Worm (Caenorhabditis elegans) whole organism, L1 larva: ENCODE measurements around the gene srbc-11.

Source experiments
- C16A3.4 ChIP-seq: fragments of 150-350 bp; optimal IDR thresholded peaks from 2 replicates; lab custom pipeline; 2014; ENCODE audit warnings: missing biosample characterization, missing genetic modification characterization
- aha-1 ChIP-seq: fragments of 150-350 bp; optimal IDR thresholded peaks from 2 replicates; lab custom pipeline; 2014; ENCODE audit warnings: missing biosample characterization, missing genetic modification characterization
- alr-1 ChIP-seq: fragments of 200-800 bp; sonication (Bioruptor generic); optimal IDR thresholded peaks from 2 replicates; lab custom pipeline; 2018; ENCODE audit warnings: borderline replicate concordance, mild to moderate bottlenecking, missing genetic modification characterization, missing compliant biosample characterization
- blmp-1 ChIP-seq: fragments of 150-350 bp; optimal IDR thresholded peaks from 2 replicates; lab custom pipeline; 2014; ENCODE audit warnings: missing biosample characterization, missing genetic modification characterization
- ceh-63 ChIP-seq: fragments of 200-800 bp; sonication (Bioruptor generic); optimal IDR thresholded peaks from 2 replicates; lab custom pipeline; 2018; ENCODE audit warnings: mild to moderate bottlenecking, missing genetic modification characterization, missing compliant biosample characterization
- ceh-8 ChIP-seq: fragments of 200-800 bp; sonication (Bioruptor generic); optimal IDR thresholded peaks from 2 replicates; lab custom pipeline; 2018; ENCODE audit warnings: mild to moderate bottlenecking, missing genetic modification characterization, moderate library complexity, missing compliant biosample characterization
- ceh-88 ChIP-seq: fragments of 200-800 bp; sonication (Bioruptor generic); IDR thresholded peaks from 2 replicates; pipeline ENCODE4 v1.3.6; 2022; ENCODE audit warnings: missing genetic modification characterization, missing compliant biosample characterization
- ceh-90 ChIP-seq: sonication (generic microtip); optimal IDR thresholded peaks from 2 replicates; lab custom pipeline; 2016; ENCODE audit warnings: missing genetic modification characterization, missing compliant biosample characterization
- dpl-1 ChIP-seq, 3 experiments: fragments of 150-350 bp in 2 of 3; sonication (generic microtip) in 1 of 3; optimal IDR thresholded peaks; 2 replicates each; lab custom pipeline; 2014 to 2017; ENCODE audit warnings: missing biosample characterization in 3 of 3, missing genetic modification characterization in 3 of 3, missing genetic modification reagents in 3 of 3
- dsc-1 ChIP-seq: sonication (generic microtip); optimal IDR thresholded peaks from 2 replicates; lab custom pipeline; 2016; ENCODE audit warnings: mild to moderate bottlenecking, missing genetic modification characterization, missing compliant biosample characterization
- efl-1 ChIP-seq, 4 experiments: fragments of 150-350 bp; optimal IDR thresholded peaks in 3 of 4; peaks in 1 of 4; 1 replicate in 1 of 4; 2 replicates in 3 of 4; lab custom pipeline; 2014; ENCODE audit warnings: missing biosample characterization in 2 of 4, missing genetic modification characterization in 2 of 4, missing genetic modification reagents in 2 of 4
- egl-13 ChIP-seq: sonication (generic microtip); optimal IDR thresholded peaks from 2 replicates; lab custom pipeline; 2016; ENCODE audit warnings: missing genotype, missing genetic modification reagents, missing genetic modification characterization, missing compliant biosample characterization
- elt-2 ChIP-seq: sonication (generic microtip); optimal IDR thresholded peaks from 2 replicates; lab custom pipeline; 2016; ENCODE audit warnings: missing genetic modification characterization, mild to moderate bottlenecking, inconsistent platforms, missing compliant biosample characterization, missing genetic modification reagents
- ets-5 ChIP-seq: fragments of 200-800 bp; sonication (Bioruptor generic); IDR thresholded peaks from 2 replicates; pipeline ENCODE4 v1.3.6; 2022; ENCODE audit warnings: missing genetic modification characterization, missing compliant biosample characterization
- fkh-10 ChIP-seq: sonication (generic microtip); optimal IDR thresholded peaks from 2 replicates; lab custom pipeline; 2017; ENCODE audit warnings: missing biosample characterization, missing genetic modification reagents, missing genetic modification characterization
- fkh-4 ChIP-seq: sonication (generic microtip); optimal IDR thresholded peaks from 2 replicates; lab custom pipeline; 2016; ENCODE audit warnings: missing compliant biosample characterization, missing genetic modification characterization, borderline replicate concordance
- fkh-8 ChIP-seq: sonication (generic microtip); optimal IDR thresholded peaks from 2 replicates; lab custom pipeline; 2016; ENCODE audit warnings: mild to moderate bottlenecking, missing genetic modification characterization, missing compliant biosample characterization
- hlh-17 ChIP-seq: fragments of 200-800 bp; sonication (Bioruptor generic); optimal IDR thresholded peaks from 2 replicates; lab custom pipeline; 2018; ENCODE audit warnings: missing genetic modification characterization, mild to moderate bottlenecking, missing compliant biosample characterization, moderate library complexity, borderline replicate concordance
- hlh-4 ChIP-seq: sonication (generic microtip); optimal IDR thresholded peaks from 2 replicates; lab custom pipeline; 2016; ENCODE audit warnings: mild to moderate bottlenecking, missing genetic modification characterization, missing compliant biosample characterization
- hpl-2 ChIP-seq: fragments of 150-350 bp; optimal IDR thresholded peaks from 2 replicates; lab custom pipeline; 2014; ENCODE audit warnings: missing biosample characterization, missing genetic modification reagents, missing genetic modification characterization
- irx-1 ChIP-seq: sonication (generic microtip); optimal IDR thresholded peaks from 2 replicates; lab custom pipeline; 2016; ENCODE audit warnings: missing genetic modification characterization, missing compliant biosample characterization
- isw-1 ChIP-seq: fragments of 200-800 bp; sonication (Bioruptor generic); IDR thresholded peaks from 2 replicates; pipeline ENCODE4 v1.3.6; 2022; ENCODE audit warnings: missing genetic modification characterization, missing compliant biosample characterization
- lin-14 ChIP-seq: fragments of 200-800 bp; sonication (Bioruptor generic); optimal IDR thresholded peaks from 2 replicates; lab custom pipeline; 2018; ENCODE audit warnings: mild to moderate bottlenecking, missing genetic modification characterization, moderate library complexity, missing compliant biosample characterization
- lin-15B ChIP-seq: fragments of 150-350 bp; sonication (generic microtip); optimal IDR thresholded peaks from 3 replicates; lab custom pipeline; 2014; ENCODE audit warnings: missing biosample characterization, missing genetic modification characterization
- lin-35 ChIP-seq, 2 experiments: fragments of 150-350 bp; optimal IDR thresholded peaks; 2 replicates each; lab custom pipeline; 2014; ENCODE audit warnings: missing biosample characterization in 2 of 2, missing genetic modification characterization in 2 of 2, missing genetic modification reagents in 2 of 2
- lin-39 ChIP-seq: fragments of 150-350 bp; optimal IDR thresholded peaks from 2 replicates; lab custom pipeline; 2014; ENCODE audit warnings: missing biosample characterization, missing genetic modification reagents, missing genetic modification characterization
- mdl-1 ChIP-seq, 2 experiments: fragments of 150-350 bp; optimal IDR thresholded peaks; 2 replicates each; lab custom pipeline; 2014 to 2017; ENCODE audit warnings: missing biosample characterization in 2 of 2, missing genetic modification characterization in 2 of 2, inconsistent platforms in 1 of 2
- mef-2 ChIP-seq: fragments of 150-350 bp; optimal IDR thresholded peaks from 2 replicates; lab custom pipeline; 2014; ENCODE audit warnings: missing biosample characterization, missing genetic modification characterization
- mep-1 ChIP-seq: fragments of 150-350 bp; optimal IDR thresholded peaks from 2 replicates; lab custom pipeline; 2014; ENCODE audit warnings: missing biosample characterization, missing genetic modification characterization
- nhr-84 ChIP-seq: sonication (generic microtip); optimal IDR thresholded peaks from 2 replicates; lab custom pipeline; 2017; ENCODE audit warnings: missing biosample characterization, missing genetic modification characterization
- nhr-85 ChIP-seq: sonication (generic microtip); peaks from one replicate; lab custom pipeline; 2016; ENCODE audit warnings: missing genetic modification characterization, inconsistent platforms, missing compliant biosample characterization
- nhr-90 ChIP-seq: sonication (generic microtip); optimal IDR thresholded peaks from 2 replicates; lab custom pipeline; 2016; ENCODE audit warnings: mild to moderate bottlenecking, missing genetic modification characterization, missing compliant biosample characterization; ENCODE audit not compliant: poor library complexity
- pag-3 ChIP-seq: sonication (generic microtip); optimal IDR thresholded peaks from 2 replicates; lab custom pipeline; 2017; ENCODE audit warnings: missing genetic modification characterization, mild to moderate bottlenecking, missing compliant biosample characterization, antibody characterized with exemption, borderline replicate concordance; ENCODE audit not compliant: insufficient read depth
- pax-3 ChIP-seq: fragments of 200-800 bp; sonication (Bioruptor generic); optimal IDR thresholded peaks from 2 replicates; lab custom pipeline; 2018; ENCODE audit warnings: mild to moderate bottlenecking, missing genetic modification characterization, moderate library complexity, missing compliant biosample characterization
- skn-1 ChIP-seq: fragments of 150-350 bp; optimal IDR thresholded peaks from 2 replicates; lab custom pipeline; 2014; ENCODE audit warnings: missing biosample characterization, missing genetic modification characterization
- snpc-4 ChIP-seq: fragments of 150-350 bp; optimal IDR thresholded peaks from 2 replicates; lab custom pipeline; 2014; ENCODE audit warnings: missing biosample characterization, missing genetic modification characterization
- snu-23 ChIP-seq: sonication (generic microtip); optimal IDR thresholded peaks from 2 replicates; lab custom pipeline; 2016; ENCODE audit warnings: missing genetic modification characterization, missing compliant biosample characterization
- sup-37 ChIP-seq: fragments of 200-800 bp; sonication (Bioruptor generic); optimal IDR thresholded peaks from 2 replicates; lab custom pipeline; 2018; ENCODE audit warnings: mild to moderate bottlenecking, missing genetic modification characterization, missing compliant biosample characterization
- swsn-7 ChIP-seq: sonication (generic microtip); optimal IDR thresholded peaks from 2 replicates; lab custom pipeline; 2016; ENCODE audit warnings: missing genetic modification characterization, missing compliant biosample characterization
- tlp-1 ChIP-seq: fragments of 150-350 bp; optimal IDR thresholded peaks from 2 replicates; lab custom pipeline; 2014; ENCODE audit warnings: missing biosample characterization, missing genetic modification characterization
- unc-30 ChIP-seq: sonication (generic microtip); optimal IDR thresholded peaks from 2 replicates; lab custom pipeline; 2017; ENCODE audit warnings: missing biosample characterization, missing genetic modification characterization
- unc-86 ChIP-seq: sonication (generic microtip); optimal IDR thresholded peaks from 2 replicates; lab custom pipeline; 2016; ENCODE audit warnings: missing genetic modification characterization, missing compliant biosample characterization
- xbp-1 ChIP-seq: sonication (generic microtip); optimal IDR thresholded peaks from 2 replicates; lab custom pipeline; 2016; ENCODE audit warnings: missing genetic modification characterization, missing compliant biosample characterization
- zag-1 ChIP-seq: fragments of 150-350 bp; optimal IDR thresholded peaks from 2 replicates; lab custom pipeline; 2014; ENCODE audit warnings: missing biosample characterization, missing genetic modification characterization
- zip-4 ChIP-seq: fragments of 200-800 bp; sonication (Bioruptor generic); optimal IDR thresholded peaks from 2 replicates; lab custom pipeline; 2018; ENCODE audit warnings: mild to moderate bottlenecking, missing genetic modification characterization, moderate library complexity, missing compliant biosample characterization
- ztf-11 ChIP-seq, 2 experiments: sonication (generic microtip); optimal IDR thresholded peaks; 2 replicates each; lab custom pipeline; 2016 to 2017; ENCODE audit warnings: missing genetic modification characterization in 2 of 2, missing biosample characterization in 1 of 2, missing compliant biosample characterization in 1 of 2

Gene srbc-11

ce11 chrV:7506207-7506606, 11.1 kb upstream of the srbc-11 start (continued):
- TF ChIP-seq efl-1 (optimal IDR thresholded peaks at IDR 0.05; lab: Kevin White, UChicago) (peak in 1 of 2 experiments; percentile 13), efl-1 (GFP tag; optimal IDR thresholded peaks at IDR 0.05 in 1 of 2; lab: Kevin White, UChicago) (peak in 1 of 2 experiments; percentile 50), mef-2 (tag; lab: Kevin White, UChicago) (no peak), dpl-1 (GFP tag; optimal IDR thresholded peaks at IDR 0.05; lab: Kevin White, UChicago) (peak in 1 of 3 experiments; percentile 2), unc-86 (no peak), swsn-7 (tag; lab: Kevin White, UChicago) (no peak), unc-30 (no peak), ceh-88 (no peak), nhr-84 (tag; lab: Kevin White, UChicago) (no peak), tlp-1 (tag; lab: Kevin White, UChicago) (no peak), xbp-1 (no peak), sup-37 (no peak), irx-1 (tag; lab: Kevin White, UChicago) (no peak), fkh-8 (tag; lab: Kevin White, UChicago) (no peak), alr-1 (tag; lab: Kevin White, UChicago) (no peak), zag-1 (tag; lab: Kevin White, UChicago) (no peak), snu-23 (GFP tag; lab: Kevin White, UChicago) (peak; percentile 47), mep-1 (tag; lab: Kevin White, UChicago) (no peak), pag-3 (no peak), pax-3 (tag; lab: Kevin White, UChicago) (no peak), dsc-1 (tag; lab: Kevin White, UChicago) (no peak), ceh-8 (GFP tag; lab: Kevin White, UChicago) (no peak), zip-4 (GFP tag; lab: Kevin White, UChicago) (no peak), skn-1 (tag; lab: Kevin White, UChicago) (no peak), nhr-85 (tag; lab: Kevin White, UChicago) (no peak), lin-35 (GFP tag; optimal IDR thresholded peaks at IDR 0.05; lab: Kevin White, UChicago) (peak in 1 of 2 experiments; percentile 42), ceh-63 (no peak), snpc-4 (no peak), ztf-11 (tag; optimal IDR thresholded peaks at IDR 0.05; lab: Kevin White, UChicago) (no peak), hpl-2 (GFP tag; lab: Kevin White, UChicago) (no peak), aha-1 (tag; lab: Kevin White, UChicago) (no peak), nhr-90 (tag; lab: Kevin White, UChicago) (peak; percentile 30), fkh-4 (no peak), egl-13 (tag; lab: Kevin White, UChicago) (no peak), lin-14 (GFP tag; lab: Kevin White, UChicago) (no peak), blmp-1 (tag; lab: Kevin White, UChicago) (no peak), fkh-10 (GFP tag; lab: Kevin White, UChicago) (no peak), isw-1 (no peak), lin-15B (tag; lab: Kevin White, UChicago) (no peak), hlh-17 (GFP tag; lab: Kevin White, UChicago) (no peak)

ce11 chrV:7504271-7504670, 9.2 kb upstream of the srbc-11 start, which contains the start of gene srh-229:
TSS of gene srh-229 (minus strand) at chrV:7504371.
- TF ChIP-seq C16A3.4 (tag; lab: Kevin White, UChicago), result no peak
- TF ChIP-seq hlh-4 (tag; lab: Kevin White, UChicago), result no peak
- no peak for TF ChIP-seq mdl-1 (tag; optimal IDR thresholded peaks at IDR 0.05; lab: Kevin White, UChicago)
- no peak for TF ChIP-seq ceh-90 (tag; lab: Kevin White, UChicago)
- no peak for TF ChIP-seq lin-39 (tag; lab: Kevin White, UChicago)
- no peak for TF ChIP-seq elt-2
- no peak for TF ChIP-seq ets-5
- TF ChIP-seq ceh-8 (GFP tag; lab: Kevin White, UChicago), result no peak
